Worm (Caenorhabditis elegans) whole organism, late embryonic: ENCODE measurements around the gene F37C4.4.

Source experiments
- ama-1 ChIP-seq: fragments of 150-350 bp; optimal IDR thresholded peaks from 2 replicates; lab custom pipeline; 2014
- ceh-34 ChIP-seq: sonication (generic microtip); optimal IDR thresholded peaks from 2 replicates; lab custom pipeline; 2016; ENCODE audit warnings: mild to moderate bottlenecking, missing genetic modification characterization, missing compliant biosample characterization
- dmd-4 ChIP-seq: sonication (generic microtip); optimal IDR thresholded peaks from 2 replicates; lab custom pipeline; 2016; ENCODE audit warnings: borderline replicate concordance, missing genetic modification characterization, missing compliant biosample characterization
- fax-1 ChIP-seq: sonication (generic microtip); optimal IDR thresholded peaks from 2 replicates; lab custom pipeline; 2016; ENCODE audit warnings: missing genotype, missing genetic modification characterization, missing compliant biosample characterization
- fkh-10 ChIP-seq: fragments of 150-350 bp; optimal IDR thresholded peaks from 2 replicates; lab custom pipeline; 2014; ENCODE audit warnings: missing biosample characterization, missing genetic modification reagents, missing genetic modification characterization
- pag-3 ChIP-seq: sonication (generic microtip); optimal IDR thresholded peaks from 2 replicates; lab custom pipeline; 2016; ENCODE audit warnings: missing compliant biosample characterization, missing genetic modification characterization, borderline replicate concordance
- rnt-1 ChIP-seq: sonication (generic microtip); optimal IDR thresholded peaks from 2 replicates; lab custom pipeline; 2016; ENCODE audit warnings: missing genetic modification characterization, missing compliant biosample characterization
- tbx-2 ChIP-seq: sonication (generic microtip); optimal IDR thresholded peaks from 2 replicates; lab custom pipeline; 2016; ENCODE audit warnings: missing genetic modification characterization, missing compliant biosample characterization

- no peak for TF ChIP-seq ama-1 (lab: Kevin White, UChicago)
- no peak for TF ChIP-seq rnt-1
- no peak for TF ChIP-seq fax-1 (tag; lab: Kevin White, UChicago)
- no peak for TF ChIP-seq dmd-4
- no peak for TF ChIP-seq tbx-2 (tag; lab: Kevin White, UChicago)
- no peak for TF ChIP-seq pag-3
- no peak for TF ChIP-seq fkh-10
- TF ChIP-seq ceh-34 (tag; lab: Kevin White, UChicago), result no peak
Observed at ce11 chrIV:3885369-3885768, 18.3 kb downstream of the F37C4.4 start, which contains the start of gene oac-22.
